Fruit fly (Drosophila melanogaster): ENCODE data around the gene CG33648.

CG33648 gene

dm6 chr2L:14499078-14499477, 25.0 kb upstream of the CG33648 start (continued):
- TF ChIP-seq ac (GFP tag; optimal IDR thresholded peaks at IDR 0.05): no peak
- TF ChIP-seq CG34224 (GFP tag; IDR thresholded peaks at IDR 0.05; ENCODE audit: partially characterized antibody): no peak
- TF ChIP-seq CG9215 (GFP tag; IDR thresholded peaks at IDR 0.05): no peak
- no peak for TF ChIP-seq unc-4 (GFP tag; IDR thresholded peaks at IDR 0.05; ENCODE audit: partially characterized antibody)
- no peak for TF ChIP-seq emc (GFP tag; optimal IDR thresholded peaks at IDR 0.05)
- TF ChIP-seq CG10147 (GFP tag; optimal IDR thresholded peaks at IDR 0.05): no peak
- no peak for TF ChIP-seq CG9932 (GFP tag; IDR thresholded peaks at IDR 0.05)
- TF ChIP-seq Optix (GFP tag; IDR thresholded peaks at IDR 0.05): no peak
- no peak for TF ChIP-seq CG4730 (GFP tag; IDR thresholded peaks at IDR 0.05)
- no peak for TF ChIP-seq CG10979 (tag; optimal IDR thresholded peaks at IDR 0.05)
- no peak for TF ChIP-seq wdn (GFP tag; IDR thresholded peaks at IDR 0.05)
- no peak for TF ChIP-seq Dp (GFP tag; optimal IDR thresholded peaks at IDR 0.05)
- no peak for TF ChIP-seq sima (GFP tag; optimal IDR thresholded peaks at IDR 0.05)
- no peak for TF ChIP-seq vfl (GFP tag; optimal IDR thresholded peaks at IDR 0.05)
- TF ChIP-seq CG1603 (tag; optimal IDR thresholded peaks at IDR 0.05): peak; percentile 51
- no peak for TF ChIP-seq CG8089 (GFP tag; optimal IDR thresholded peaks at IDR 0.05)
- no peak for TF ChIP-seq cas (GFP tag; IDR thresholded peaks at IDR 0.05)
- TF ChIP-seq CG7928 (GFP tag; optimal IDR thresholded peaks at IDR 0.05): no peak
- peak; percentile 41; the same call in 1 of the 2 replicates for TF ChIP-seq esg (GFP tag; conservative IDR thresholded peaks at IDR 0.05)
- TF ChIP-seq Aef1 (GFP tag; IDR thresholded peaks at IDR 0.05): no peak
- no peak for TF ChIP-seq so (GFP tag; IDR thresholded peaks at IDR 0.05)
- TF ChIP-seq grn (GFP tag; optimal IDR thresholded peaks at IDR 0.05): no peak
- no peak for TF ChIP-seq CG3281 (GFP tag; optimal IDR thresholded peaks at IDR 0.05)
- TF ChIP-seq CG7556 (GFP tag; optimal IDR thresholded peaks at IDR 0.05): peak; percentile 0
- no peak for TF ChIP-seq Meics (GFP tag; optimal IDR thresholded peaks at IDR 0.05)
- TF ChIP-seq CG10565 (GFP tag; optimal IDR thresholded peaks at IDR 0.05): no peak
- no peak for TF ChIP-seq kni (GFP tag; optimal IDR thresholded peaks at IDR 0.05)
- TF ChIP-seq tx (GFP tag; optimal IDR thresholded peaks at IDR 0.05): no peak
- no peak for TF ChIP-seq CG5180 (GFP tag; optimal IDR thresholded peaks at IDR 0.05)
- no peak for TF ChIP-seq cwo (GFP tag; optimal IDR thresholded peaks at IDR 0.05)
- TF ChIP-seq CG9797 (GFP tag; optimal IDR thresholded peaks at IDR 0.05): no peak
- TF ChIP-seq az2 (GFP tag; optimal IDR thresholded peaks at IDR 0.05): peak; percentile 6
- TF ChIP-seq Ets65A (GFP tag): peak; percentile 90
- TF ChIP-seq CG7271 (tag; optimal IDR thresholded peaks at IDR 0.05): no peak
- no peak for TF ChIP-seq CG10267 (tag; optimal IDR thresholded peaks at IDR 0.05)
- TF ChIP-seq CkIIα-i1 (GFP tag; IDR thresholded peaks at IDR 0.05): no peak
- no peak for TF ChIP-seq Fer1 (GFP tag; optimal IDR thresholded peaks at IDR 0.05)
- no peak for TF ChIP-seq CG32767 (GFP tag; IDR thresholded peaks at IDR 0.05)
- no peak for TF ChIP-seq psq (GFP tag; optimal IDR thresholded peaks at IDR 0.05)
- no peak for TF ChIP-seq Bdp1 (GFP tag; optimal IDR thresholded peaks at IDR 0.05)
- no peak for TF ChIP-seq ATbp (GFP tag; optimal IDR thresholded peaks at IDR 0.05)
- TF ChIP-seq CG10209 (GFP tag; optimal IDR thresholded peaks at IDR 0.05): peak; percentile 26
- no peak for TF ChIP-seq jigr1 (GFP tag; IDR thresholded peaks at IDR 0.05)
- no peak for TF ChIP-seq CG11093 (GFP tag; IDR thresholded peaks at IDR 0.05)
- no peak for TF ChIP-seq GATAe (GFP tag; conservative IDR thresholded peaks at IDR 0.05)
- TF ChIP-seq Adf1 (GFP tag; IDR thresholded peaks at IDR 0.05): no peak
- no peak for TF ChIP-seq CG2129 (GFP tag; IDR thresholded peaks at IDR 0.05; ENCODE audit: partially characterized antibody)
- TF ChIP-seq schlank (tag; optimal IDR thresholded peaks at IDR 0.05): no peak
- TF ChIP-seq Spps (tag; optimal IDR thresholded peaks at IDR 0.05): no peak
- TF ChIP-seq tio (GFP tag; optimal IDR thresholded peaks at IDR 0.05): no peak
- TF ChIP-seq ftz-f1 (GFP tag; optimal IDR thresholded peaks at IDR 0.05): no peak
- no peak for TF ChIP-seq Hand (GFP tag; optimal IDR thresholded peaks at IDR 0.05)

Measured in whole organism, embryonic.